Fruit fly (Drosophila melanogaster) whole organism, adult: Measurements from ENCODE around the gene Rh7.

Source experiments
- CG11617 ChIP-seq: fragments of 200-800 bp; sonication (Bioruptor generic); optimal IDR thresholded peaks from 2 replicates; lab custom pipeline; 2017; ENCODE audit warnings: mild to moderate bottlenecking, missing biosample characterization, missing genetic modification reagents, missing genetic modification characterization
- CG14711 ChIP-seq: fragments of 200-800 bp; sonication (Bioruptor generic); optimal IDR thresholded peaks from 2 replicates; lab custom pipeline; 2018; ENCODE audit warnings: missing biosample characterization, mild to moderate bottlenecking, missing genetic modification characterization, moderate library complexity
- CG33017 ChIP-seq: fragments of 200-800 bp; sonication (Bioruptor generic); optimal IDR thresholded peaks from 2 replicates; lab custom pipeline; 2018; ENCODE audit warnings: missing biosample characterization, mild to moderate bottlenecking, missing genetic modification characterization, moderate library complexity
- CG7101 ChIP-seq: fragments of 200-800 bp; sonication (Bioruptor generic); optimal IDR thresholded peaks from 2 replicates; lab custom pipeline; 2018; ENCODE audit warnings: missing biosample characterization, mild to moderate bottlenecking, missing genetic modification characterization, moderate library complexity
- Clk ChIP-seq: fragments of 200-800 bp; sonication (Bioruptor generic); optimal IDR thresholded peaks from 2 replicates; lab custom pipeline; 2017; ENCODE audit warnings: missing biosample characterization, missing genetic modification characterization
- Hr96 ChIP-seq: fragments of 200-800 bp; sonication (Bioruptor generic); optimal IDR thresholded peaks from 2 replicates; lab custom pipeline; 2016; ENCODE audit warnings: missing biosample characterization, missing genetic modification characterization
- cic ChIP-seq: fragments of 200-800 bp; sonication (Bioruptor generic); optimal IDR thresholded peaks from 2 replicates; lab custom pipeline; 2017; ENCODE audit warnings: missing biosample characterization, mild to moderate bottlenecking, missing genetic modification characterization, moderate library complexity
- cnc ChIP-seq, 2 experiments: fragments of >200 bp; optimal IDR thresholded peaks; 2 replicates each; lab custom pipeline; 2017
- kay ChIP-seq: fragments of 200-800 bp; sonication (Bioruptor generic); peaks from one replicate; lab custom pipeline; 2016; ENCODE audit warnings: missing biosample characterization, missing genetic modification characterization, borderline replicate concordance
- toe ChIP-seq: fragments of 200-800 bp; sonication (Bioruptor generic); optimal IDR thresholded peaks from 2 replicates; lab custom pipeline; 2016; ENCODE audit warnings: missing biosample characterization, missing genetic modification characterization

- TF ChIP-seq kay (GFP tag; lab: Kevin White, UChicago) (no peak), CG14711 (no peak), Clk (GFP tag; lab: Kevin White, UChicago) (no peak), CG7101 (tag; lab: Kevin White, UChicago) (no peak), CG33017 (tag; lab: Kevin White, UChicago) (no peak), Hr96 (GFP tag; lab: Kevin White, UChicago) (no peak), toe (GFP tag; lab: Kevin White, UChicago) (no peak), cic (GFP tag; lab: Kevin White, UChicago) (no peak), cnc (optimal IDR thresholded peaks at IDR 0.05; lab: Kevin White, UChicago) (no peak), CG11617 (GFP tag; lab: Kevin White, UChicago) (no peak)
These were observed at the start of gene Rh7 for dm6 chr3L:12175382-12175781.
